Worm (Caenorhabditis elegans) whole organism, L4/young adult: ENCODE results near the gene oac-10.

Experiments used
- W03F9.2 ChIP-seq: fragments of 150-350 bp; optimal IDR thresholded peaks from 2 replicates; lab custom pipeline; 2014; ENCODE audit warnings: missing biosample characterization, missing genetic modification characterization
- him-1 ChIP-seq: sonication (generic microtip); optimal IDR thresholded peaks from 2 replicates; lab custom pipeline; 2016; ENCODE audit warnings: missing genotype, missing genetic modification reagents, missing genetic modification characterization, missing compliant biosample characterization

- no peak for TF ChIP-seq him-1 (tag; lab: Kevin White, UChicago)
- TF ChIP-seq W03F9.2 (tag; lab: Kevin White, UChicago): no peak
Observed at ce11 chrII:3897758-3898494, 28.2 kb downstream of the oac-10 start, which contains the start of gene F53C3.6.
